Worm (Caenorhabditis elegans) whole organism, L4 larva: Measurements from ENCODE around the gene F22B5.4.

Experiments used
- ceh-20 ChIP-seq: fragments of 200-800 bp; sonication (Bioruptor generic); IDR thresholded peaks from 2 replicates; pipeline ENCODE4 v1.3.6; 2022; ENCODE audit warnings: missing genetic modification reagents, missing genetic modification characterization, missing compliant biosample characterization
- egl-27 ChIP-seq: sonication (generic microtip); optimal IDR thresholded peaks from 3 replicates; lab custom pipeline; 2017; ENCODE audit warnings: missing biosample characterization, missing genetic modification reagents, missing genetic modification characterization
- fkh-10 ChIP-seq: fragments of 150-350 bp; optimal IDR thresholded peaks from 2 replicates; lab custom pipeline; 2014; ENCODE audit warnings: missing biosample characterization, missing genetic modification reagents, missing genetic modification characterization
- hif-1 ChIP-seq, 2 experiments: sonication (generic microtip); optimal IDR thresholded peaks; 2 replicates each; lab custom pipeline; 2016 to 2017; ENCODE audit warnings: missing compliant biosample characterization in 2 of 2, missing genetic modification characterization in 2 of 2, missing genetic modification reagents in 2 of 2, missing genotype in 2 of 2, mild to moderate bottlenecking in 1 of 2
- lin-39 ChIP-seq: fragments of 150-350 bp; optimal IDR thresholded peaks from 2 replicates; lab custom pipeline; 2014; ENCODE audit warnings: missing biosample characterization, missing genetic modification reagents, missing genetic modification characterization
- madf-5 ChIP-seq, 2 experiments: fragments of 200-800 bp; sonication (Bioruptor generic); IDR thresholded peaks; 2 replicates each; pipeline ENCODE4 v1.3.6; 2022; ENCODE audit warnings: missing compliant biosample characterization in 2 of 2, missing genetic modification characterization in 2 of 2
- unc-130 ChIP-seq: sonication (generic microtip); optimal IDR thresholded peaks from 2 replicates; lab custom pipeline; 2016; ENCODE audit warnings: missing genetic modification reagents, missing genetic modification characterization, missing compliant biosample characterization
- unc-62 ChIP-seq, 3 experiments: fragments of 150-350 bp in 1 of 3; sonication (generic microtip); optimal IDR thresholded peaks in 2 of 3; peaks in 1 of 3; 1 replicate in 1 of 3; 2 replicates in 2 of 3; lab custom pipeline; 2014 to 2017; ENCODE audit warnings: missing biosample characterization in 3 of 3, missing genetic modification characterization in 3 of 3, missing genetic modification reagents in 3 of 3, missing genotype in 1 of 3
- zag-1 ChIP-seq: fragments of 150-350 bp; optimal IDR thresholded peaks from 2 replicates; lab custom pipeline; 2014; ENCODE audit warnings: missing biosample characterization, missing genetic modification characterization

- no peak for TF ChIP-seq unc-62 (GFP tag; optimal IDR thresholded peaks at IDR 0.05 in 1 of 2; lab: Kevin White, UChicago)
- TF ChIP-seq unc-62 (tag; optimal IDR thresholded peaks at IDR 0.05; lab: Kevin White, UChicago): no peak
- TF ChIP-seq madf-5 (GFP tag; IDR thresholded peaks at IDR 0.05; lab: Robert Waterston, UW): no peak
- no peak for TF ChIP-seq lin-39 (tag; lab: Kevin White, UChicago)
- TF ChIP-seq fkh-10 (GFP tag; lab: Kevin White, UChicago): no peak
- TF ChIP-seq egl-27 (tag; lab: Kevin White, UChicago): no peak
- no peak for TF ChIP-seq hif-1 (tag; optimal IDR thresholded peaks at IDR 0.05; lab: Kevin White, UChicago)
- no peak for TF ChIP-seq unc-130 (GFP tag; lab: Kevin White, UChicago)
- no peak for TF ChIP-seq zag-1 (tag; lab: Kevin White, UChicago)
- TF ChIP-seq ceh-20 (GFP tag; lab: Robert Waterston, UW): no peak
These were observed 15.0 kb downstream of the F22B5.4 start, which contains the start of gene fars-3 for ce11 chrII:8464448-8464898.
